Worm (Caenorhabditis elegans) whole organism, young adult: ENCODE results near the gene C04A2.15.

Experiments
- F33H1.4 ChIP-seq: fragments of 200-800 bp; sonication (Bioruptor generic); IDR thresholded peaks from 2 replicates; pipeline ENCODE4 v1.3.6; 2022; ENCODE audit warnings: missing genetic modification reagents, missing genetic modification characterization, missing compliant biosample characterization
- F49E8.2 ChIP-seq: sonication (generic microtip); optimal IDR thresholded peaks from 3 replicates; lab custom pipeline; 2017; ENCODE audit warnings: missing genetic modification characterization, mild to moderate bottlenecking, missing compliant biosample characterization, antibody characterized with exemption, moderate library complexity; ENCODE audit not compliant: insufficient read depth
- F55B11.4 ChIP-seq: sonication (generic microtip); optimal IDR thresholded peaks from 2 replicates; lab custom pipeline; 2016; ENCODE audit warnings: missing compliant biosample characterization, missing genetic modification characterization, borderline replicate concordance; ENCODE audit not compliant: insufficient read depth
- nhr-90 ChIP-seq: sonication (generic microtip); optimal IDR thresholded peaks from 2 replicates; lab custom pipeline; 2016; ENCODE audit warnings: missing genotype, mild to moderate bottlenecking, missing genetic modification characterization, missing compliant biosample characterization
- pha-4 ChIP-seq: fragments of 150-350 bp; sonication (generic microtip); optimal IDR thresholded peaks from 2 replicates; lab custom pipeline; 2014; ENCODE audit warnings: missing biosample characterization, missing genetic modification reagents, missing genetic modification characterization
- rpc-1 ChIP-seq, 2 experiments: fragments of 150-350 bp in 1 of 2; sonication (generic microtip) in 1 of 2; optimal IDR thresholded peaks; 2 replicates each; lab custom pipeline; 2014 to 2018; ENCODE audit warnings: missing biosample characterization in 1 of 2, missing genetic modification characterization in 1 of 2, missing genetic modification reagents in 1 of 2, missing genotype in 1 of 2
- snpc-4 ChIP-seq, 5 experiments: fragments of 150-350 bp in 1 of 5; sonication (generic microtip) in 4 of 5; optimal IDR thresholded peaks; 2 replicates each; lab custom pipeline; 2014 to 2018; ENCODE audit warnings: missing genetic modification characterization in 5 of 5, missing biosample characterization in 3 of 5, antibody characterized with exemption in 2 of 5, mild to moderate bottlenecking in 2 of 5, missing compliant biosample characterization in 2 of 5, missing genotype in 2 of 5, moderate library complexity in 2 of 5, missing genetic modification reagents in 1 of 5
- zim-3 ChIP-seq: sonication (generic microtip); optimal IDR thresholded peaks from 2 replicates; lab custom pipeline; 2017; ENCODE audit warnings: mild to moderate bottlenecking, missing genetic modification characterization, moderate library complexity, missing compliant biosample characterization

DNA sequence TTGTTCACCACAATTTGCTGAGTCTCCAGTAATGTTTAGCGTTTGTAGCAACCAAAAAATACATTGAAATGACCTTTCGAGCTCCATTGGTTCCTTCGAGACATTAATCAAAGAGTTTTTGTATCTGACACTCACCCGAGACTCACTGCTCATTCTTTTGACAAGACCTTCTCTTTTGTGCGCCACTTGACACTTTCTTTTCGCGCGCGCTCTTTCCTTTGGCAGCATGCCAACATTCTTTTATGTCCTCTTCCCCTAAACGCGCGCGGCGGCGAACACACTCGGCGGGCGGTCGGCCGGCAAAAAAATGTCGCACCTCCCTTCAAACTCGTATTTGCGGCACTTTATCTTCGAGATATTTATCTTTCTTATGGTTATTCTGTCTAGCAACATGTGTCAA lies 8.4 kb upstream of the C04A2.15 start:
- TF ChIP-seq snpc-4 (GFP tag; optimal IDR thresholded peaks at IDR 0.05; lab: Kevin White, UChicago) (no peak), snpc-4 (tag; optimal IDR thresholded peaks at IDR 0.05; lab: Kevin White, UChicago) (no peak), F55B11.4 (tag; lab: Kevin White, UChicago) (no peak), F33H1.4 (GFP tag; lab: Robert Waterston, UW) (no peak), rpc-1 (optimal IDR thresholded peaks at IDR 0.05; lab: Kevin White, UChicago) (no peak), rpc-1 (tag; optimal IDR thresholded peaks at IDR 0.05; lab: Kevin White, UChicago) (no peak), nhr-90 (tag; lab: Kevin White, UChicago) (no peak), pha-4 (tag; lab: Kevin White, UChicago) (no peak), F49E8.2 (tag; lab: Kevin White, UChicago) (no peak), zim-3 (tag; lab: Kevin White, UChicago) (no peak)
